Fruit fly (Drosophila melanogaster) whole organism, embryonic: ENCODE results near the gene dmGlut.

Experiments used
- Abd-B ChIP-seq: fragments of 200-800 bp; sonication (Bioruptor generic); optimal IDR thresholded peaks from 2 replicates; lab custom pipeline; 2018; ENCODE audit warnings: missing biosample characterization, mild to moderate bottlenecking, missing genetic modification characterization, moderate library complexity
- Aef1 ChIP-seq: fragments of 200-800 bp; sonication (Bioruptor generic); IDR thresholded peaks from 3 replicates; pipeline ENCODE4 v1.3.6; 2022; ENCODE audit warnings: missing biosample characterization, missing genetic modification characterization
- BEAF-32 ChIP-seq: fragments of 200-800 bp; sonication (Bioruptor generic); optimal IDR thresholded peaks from 3 replicates; lab custom pipeline; 2017; ENCODE audit warnings: missing biosample characterization, missing genetic modification characterization, mild to moderate bottlenecking, moderate library complexity, missing genetic modification reagents
- CG10462 ChIP-seq: fragments of 200-800 bp; sonication (Bioruptor generic); optimal IDR thresholded peaks from 2 replicates; lab custom pipeline; 2016; ENCODE audit warnings: missing biosample characterization, missing genetic modification characterization
- CG10654 ChIP-seq: fragments of 200-800 bp; sonication (Bioruptor generic); optimal IDR thresholded peaks from 2 replicates; lab custom pipeline; 2016; ENCODE audit warnings: missing biosample characterization, missing genetic modification characterization
- CG11723 ChIP-seq: fragments of 200-800 bp; sonication (Bioruptor generic); optimal IDR thresholded peaks from 2 replicates; lab custom pipeline; 2017; ENCODE audit warnings: missing biosample characterization, mild to moderate bottlenecking, missing genetic modification characterization
- CG12236 ChIP-seq: fragments of 200-800 bp; sonication (Bioruptor generic); optimal IDR thresholded peaks from 2 replicates; lab custom pipeline; 2016; ENCODE audit warnings: missing biosample characterization, missing genetic modification characterization
- CG13287 ChIP-seq: fragments of 200-800 bp; sonication (Bioruptor generic); IDR thresholded peaks from 2 replicates; pipeline ENCODE4 v1.3.6; 2022; ENCODE audit warnings: missing biosample characterization, missing genetic modification characterization; ENCODE audit not compliant: partially characterized antibody
- CG15269 ChIP-seq: fragments of 200-800 bp; sonication (Bioruptor generic); optimal IDR thresholded peaks from 2 replicates; lab custom pipeline; 2018; ENCODE audit warnings: missing biosample characterization, mild to moderate bottlenecking, missing genetic modification characterization, moderate library complexity
- CG15479 ChIP-seq: fragments of 200-800 bp; sonication (Bioruptor generic); optimal IDR thresholded peaks from 3 replicates; lab custom pipeline; 2019; ENCODE audit warnings: missing biosample characterization, mild to moderate bottlenecking, missing genetic modification characterization, moderate library complexity
- CG1647 ChIP-seq: fragments of 200-800 bp; sonication (Bioruptor generic); optimal IDR thresholded peaks from 3 replicates; lab custom pipeline; 2016; ENCODE audit warnings: missing biosample characterization, missing genetic modification characterization
- CG16779 ChIP-seq: fragments of 200-800 bp; sonication (Bioruptor generic); IDR thresholded peaks from 2 replicates; pipeline ENCODE4 v1.3.6; 2022; ENCODE audit warnings: missing biosample characterization, missing genetic modification characterization
- CG17829 ChIP-seq: fragments of 200-800 bp; optimal IDR thresholded peaks from 2 replicates; lab custom pipeline; 2019; ENCODE audit warnings: missing biosample characterization, mild to moderate bottlenecking, missing genetic modification characterization, moderate library complexity
- CG18476 ChIP-seq: fragments of 200-800 bp; sonication (Bioruptor generic); optimal IDR thresholded peaks from 2 replicates; lab custom pipeline; 2016; ENCODE audit warnings: missing biosample characterization, mild to moderate bottlenecking, missing genetic modification characterization
- CG31441 ChIP-seq: fragments of 200-800 bp; sonication (Bioruptor generic); IDR thresholded peaks from 2 replicates; pipeline ENCODE4 v1.3.6; 2022; ENCODE audit warnings: missing biosample characterization, missing genetic modification characterization
- CG34224 ChIP-seq: fragments of 200-800 bp; sonication (Bioruptor generic); IDR thresholded peaks from 3 replicates; pipeline ENCODE4 v1.3.6; 2022; ENCODE audit warnings: missing biosample characterization, missing genetic modification characterization; ENCODE audit not compliant: partially characterized antibody
- CG3726 ChIP-seq: fragments of 200-800 bp; sonication (Bioruptor generic); IDR thresholded peaks from 3 replicates; pipeline ENCODE4, ENCODE4 v1.3.6; 2022; ENCODE audit warnings: missing biosample characterization, missing genetic modification characterization
- CG4424 ChIP-seq: fragments of 200-800 bp; sonication (Bioruptor generic); optimal IDR thresholded peaks from 3 replicates; lab custom pipeline; 2016; ENCODE audit warnings: missing biosample characterization, missing genetic modification characterization
- CG6813 ChIP-seq: fragments of 200-800 bp; sonication (Bioruptor generic); optimal IDR thresholded peaks from 2 replicates; lab custom pipeline; 2017; ENCODE audit warnings: missing biosample characterization, missing genetic modification characterization, mild to moderate bottlenecking, moderate library complexity, missing genetic modification reagents
- CG7271 ChIP-seq: fragments of 200-800 bp; sonication (Bioruptor generic); optimal IDR thresholded peaks from 2 replicates; lab custom pipeline; 2018; ENCODE audit warnings: missing biosample characterization, mild to moderate bottlenecking, missing genetic modification characterization, moderate library complexity
- CG7786 ChIP-seq: fragments of 200-800 bp; sonication (Bioruptor generic); optimal IDR thresholded peaks from 2 replicates; lab custom pipeline; 2016; ENCODE audit warnings: missing biosample characterization, missing genetic modification characterization
- CG8290 ChIP-seq, 3 experiments: fragments of 200-800 bp; sonication (Bioruptor generic); optimal IDR thresholded peaks; 2 replicates each; lab custom pipeline; 2016 to 2019; ENCODE audit warnings: missing biosample characterization in 3 of 3, missing genetic modification characterization in 3 of 3, mild to moderate bottlenecking in 2 of 3, moderate library complexity in 1 of 3
- CG8388 ChIP-seq: fragments of 200-800 bp; sonication (Bioruptor generic); optimal IDR thresholded peaks from 2 replicates; lab custom pipeline; 2019; ENCODE audit warnings: missing biosample characterization, mild to moderate bottlenecking, missing genetic modification characterization, moderate library complexity
- CHES-1-like ChIP-seq: fragments of 200-800 bp; sonication (Bioruptor generic); optimal IDR thresholded peaks from 2 replicates; lab custom pipeline; 2016; ENCODE audit warnings: missing biosample characterization, missing genetic modification characterization
- CoRest ChIP-seq: fragments of 200-800 bp; sonication (Bioruptor generic); optimal IDR thresholded peaks from 3 replicates; lab custom pipeline; 2018; ENCODE audit warnings: missing biosample characterization, mild to moderate bottlenecking, missing genetic modification characterization, moderate library complexity
- Elba2 ChIP-seq: fragments of 200-800 bp; sonication (Bioruptor generic); optimal IDR thresholded peaks from 3 replicates; lab custom pipeline; 2016; ENCODE audit warnings: missing biosample characterization, missing genetic modification characterization
- Meics ChIP-seq: fragments of 200-800 bp; sonication (Bioruptor generic); optimal IDR thresholded peaks from 2 replicates; lab custom pipeline; 2017; ENCODE audit warnings: missing biosample characterization, mild to moderate bottlenecking, missing genetic modification characterization
- Ptx1 ChIP-seq: fragments of 200-800 bp; sonication (Bioruptor generic); IDR thresholded peaks from 2 replicates; pipeline ENCODE4 v1.3.6; 2022; ENCODE audit warnings: missing biosample characterization, missing genetic modification characterization
- Stat92E ChIP-seq, 3 experiments: fragments of >200 bp in 2 of 3; fragments of 200-800 bp in 1 of 3; sonication (Bioruptor generic) in 1 of 3; optimal IDR thresholded peaks; 2 replicates each; lab custom pipeline; 2017 to 2019; ENCODE audit warnings: missing biosample characterization in 3 of 3, missing genetic modification characterization in 3 of 3, mild to moderate bottlenecking in 1 of 3, moderate library complexity in 1 of 3
- ab ChIP-seq: fragments of 200-800 bp; sonication (Bioruptor generic); optimal IDR thresholded peaks from 2 replicates; lab custom pipeline; 2016; ENCODE audit warnings: missing biosample characterization, missing genetic modification characterization
- az2 ChIP-seq: fragments of 200-800 bp; sonication (Bioruptor generic); optimal IDR thresholded peaks from 3 replicates; lab custom pipeline; 2016; ENCODE audit warnings: missing biosample characterization, missing genetic modification characterization
- cwo ChIP-seq: fragments of 200-800 bp; sonication (Bioruptor generic); optimal IDR thresholded peaks from 3 replicates; lab custom pipeline; 2017; ENCODE audit warnings: missing biosample characterization, missing genetic modification characterization, mild to moderate bottlenecking, moderate library complexity, missing genetic modification reagents
- dan ChIP-seq: fragments of 200-800 bp; sonication (Bioruptor generic); IDR thresholded peaks from 2 replicates; pipeline ENCODE4 v1.3.6; 2022; ENCODE audit warnings: missing biosample characterization, missing genetic modification characterization
- danr ChIP-seq: fragments of 200-800 bp; sonication (Bioruptor generic); IDR thresholded peaks from 2 replicates; pipeline ENCODE4 v1.3.6; 2022; ENCODE audit warnings: missing biosample characterization, missing genetic modification characterization
- dati ChIP-seq: fragments of 200-800 bp; sonication (Bioruptor generic); IDR thresholded peaks from 2 replicates; pipeline ENCODE4 v1.3.6; 2022; ENCODE audit warnings: missing biosample characterization, missing genetic modification characterization
- dmrt11E ChIP-seq: fragments of 200-800 bp; sonication (Bioruptor generic); optimal IDR thresholded peaks from 3 replicates; lab custom pipeline; 2018; ENCODE audit warnings: missing biosample characterization, mild to moderate bottlenecking, missing genetic modification characterization, moderate library complexity
- eyg ChIP-seq: fragments of 200-800 bp; sonication (Bioruptor generic); optimal IDR thresholded peaks from 3 replicates; lab custom pipeline; 2016; ENCODE audit warnings: missing biosample characterization, missing genetic modification characterization
- fd96Cb ChIP-seq: fragments of 200-800 bp; sonication (Bioruptor generic); optimal IDR thresholded peaks from 2 replicates; lab custom pipeline; 2018; ENCODE audit warnings: missing biosample characterization, mild to moderate bottlenecking, missing genetic modification characterization, moderate library complexity
- fru ChIP-seq: fragments of >200 bp; optimal IDR thresholded peaks from 2 replicates; lab custom pipeline; 2017
- gfzf ChIP-seq: fragments of 200-800 bp; sonication (Bioruptor generic); optimal IDR thresholded peaks from 2 replicates; lab custom pipeline; 2016; ENCODE audit warnings: missing biosample characterization, mild to moderate bottlenecking, missing genetic modification characterization, moderate library complexity
- hkb ChIP-seq, 2 experiments: fragments of 200-800 bp in 1 of 2; fragments of >200 bp in 1 of 2; sonication (Bioruptor generic) in 1 of 2; IDR thresholded peaks in 1 of 2; optimal IDR thresholded peaks in 1 of 2; 2 replicates each; pipeline versions ENCODE4 v1.3.6 to Lab custom; 2017 to 2022; ENCODE audit warnings: missing biosample characterization in 1 of 2, missing genetic modification characterization in 1 of 2
- lab ChIP-seq: fragments of 200-800 bp; sonication (Bioruptor generic); optimal IDR thresholded peaks from 3 replicates; lab custom pipeline; 2017; ENCODE audit warnings: missing biosample characterization, missing genetic modification characterization, mild to moderate bottlenecking, moderate library complexity, missing genetic modification reagents
- lov ChIP-seq, 2 experiments: fragments of 200-800 bp in 1 of 2; fragments of >200 bp in 1 of 2; sonication (Bioruptor generic) in 1 of 2; IDR thresholded peaks in 1 of 2; optimal IDR thresholded peaks in 1 of 2; 2 replicates in 1 of 2; 3 replicates in 1 of 2; pipeline versions ENCODE4 v1.3.6 to Lab custom; 2017 to 2022; ENCODE audit warnings: missing biosample characterization in 1 of 2, missing genetic modification characterization in 1 of 2
- mld ChIP-seq: fragments of 200-800 bp; sonication (Bioruptor generic); IDR thresholded peaks from 3 replicates; pipeline ENCODE4 v1.3.6; 2022; ENCODE audit warnings: missing biosample characterization, missing genetic modification characterization; ENCODE audit not compliant: partially characterized antibody
- org-1 ChIP-seq: fragments of 200-800 bp; sonication (Bioruptor generic); optimal IDR thresholded peaks from 2 replicates; lab custom pipeline; 2017; ENCODE audit warnings: missing biosample characterization, missing genetic modification characterization
- pb ChIP-seq: fragments of 200-800 bp; sonication (Bioruptor generic); optimal IDR thresholded peaks from 3 replicates; lab custom pipeline; 2016; ENCODE audit warnings: missing biosample characterization, missing genetic modification characterization
- sr ChIP-seq: fragments of 200-800 bp; sonication (Bioruptor generic); IDR thresholded peaks from 3 replicates; pipeline ENCODE4 v1.3.6; 2022; ENCODE audit warnings: missing biosample characterization, missing genetic modification characterization
- tgo ChIP-seq: fragments of 200-800 bp; sonication (Bioruptor generic); IDR thresholded peaks from 3 replicates; pipeline ENCODE4 v1.3.6; 2022; ENCODE audit warnings: missing biosample characterization, missing genetic modification characterization

dmGlut gene

dm6 chr2L:12004211-12004979 is 22.8 kb upstream of the dmGlut start (continued):
- TF ChIP-seq Abd-B (GFP tag; lab: Kevin White, UChicago) (no peak), CG8290 (GFP tag; optimal IDR thresholded peaks at IDR 0.05; lab: Kevin White, UChicago) (peak; percentile 78), CG8290 (tag; optimal IDR thresholded peaks at IDR 0.05; lab: Kevin White, UChicago) (peak; percentile 63 to 92), Stat92E (GFP tag; optimal IDR thresholded peaks at IDR 0.05; lab: Kevin White, UChicago) (no peak), CG11723 (GFP tag; lab: Kevin White, UChicago) (peak; percentile 78), fd96Cb (tag; lab: Kevin White, UChicago) (peak; percentile 2), CG7271 (tag; lab: Kevin White, UChicago) (no peak), CG10654 (GFP tag; lab: Kevin White, UChicago) (peak; percentile 32), CHES-1-like (GFP tag; lab: Kevin White, UChicago) (peak; percentile 77), lab (GFP tag; lab: Kevin White, UChicago) (peak; percentile 81), sr (no peak), CG13287 (GFP tag; lab: Robert Waterston, UW) (no peak), BEAF-32 (GFP tag; lab: Kevin White, UChicago) (peak; percentile 58), CG10462 (peak; percentile 12), org-1 (GFP tag; lab: Kevin White, UChicago) (peak; percentile 85), ab (no peak), CG16779 (no peak), CG6813 (GFP tag; lab: Kevin White, UChicago) (peak; percentile 85), CG15479 (no peak), Elba2 (no peak), CG18476 (GFP tag; lab: Kevin White, UChicago) (no peak), cwo (peak; percentile 47), CG7786 (GFP tag; lab: Kevin White, UChicago) (no peak), hkb (optimal IDR thresholded peaks at IDR 0.05; lab: Kevin White, UChicago) (no peak), hkb (GFP tag; IDR thresholded peaks at IDR 0.05; lab: Robert Waterston, UW) (no peak), CoRest (tag; lab: Kevin White, UChicago) (peak; percentile 50), dmrt11E (peak; percentile 70), Aef1 (GFP tag; lab: Robert Waterston, UW) (no peak), mld (GFP tag; lab: Robert Waterston, UW) (no peak), gfzf (GFP tag; lab: Kevin White, UChicago) (no peak), dan (GFP tag; lab: Robert Waterston, UW) (no peak), CG34224 (GFP tag; lab: Robert Waterston, UW) (no peak), Meics (GFP tag; lab: Kevin White, UChicago) (peak; percentile 60), eyg (GFP tag; lab: Kevin White, UChicago) (no peak), az2 (GFP tag; lab: Kevin White, UChicago) (peak; percentile 43), CG3726 (no peak), danr (GFP tag; lab: Robert Waterston, UW) (no peak), fru (lab: Kevin White, UChicago) (no peak), CG1647 (GFP tag; lab: Kevin White, UChicago) (peak; percentile 6), tgo (GFP tag; lab: Robert Waterston, UW) (no peak), Ptx1 (GFP tag; lab: Robert Waterston, UW) (no peak), dati (no peak), CG17829 (peak; percentile 34), CG8388 (peak; percentile 64), CG31441 (GFP tag; lab: Robert Waterston, UW) (no peak), pb (GFP tag; lab: Kevin White, UChicago) (no peak), CG4424 (GFP tag; lab: Kevin White, UChicago) (peak; percentile 41), CG15269 (tag; lab: Kevin White, UChicago) (peak; percentile 73), CG12236 (GFP tag; lab: Kevin White, UChicago) (peak; percentile 73), lov (optimal IDR thresholded peaks at IDR 0.05; lab: Kevin White, UChicago) (no peak), lov (GFP tag; IDR thresholded peaks at IDR 0.05; lab: Robert Waterston, UW) (no peak)
